Worm (Caenorhabditis elegans): ENCODE data around the gene sir-2.2.

The sir-2.2 gene

ce11 chrX:13349230-13350122 lies 21.6 kb downstream of the sir-2.2 start (continued):
- peak; percentile 32 for TF ChIP-seq elt-2 (tag; optimal IDR thresholded peaks at IDR 0.05)
- no peak for TF ChIP-seq egl-27 (tag; optimal IDR thresholded peaks at IDR 0.05)
- TF ChIP-seq jun-1 (tag; optimal IDR thresholded peaks at IDR 0.05), result no peak
- TF ChIP-seq unc-62 (GFP tag; optimal IDR thresholded peaks at IDR 0.05), result no peak
- no peak for TF ChIP-seq ZK546.5 (tag; optimal IDR thresholded peaks at IDR 0.05)
- TF ChIP-seq ztf-11 (tag; optimal IDR thresholded peaks at IDR 0.05), result no peak
- no peak for TF ChIP-seq fos-1 (tag; optimal IDR thresholded peaks at IDR 0.05)
- peak; percentile 54 for TF ChIP-seq nhr-28 (tag; optimal IDR thresholded peaks at IDR 0.05)
- TF ChIP-seq nfya-1 (tag; optimal IDR thresholded peaks at IDR 0.05; ENCODE audit: insufficient read depth), result peak; percentile 10
- TF ChIP-seq elt-1 (tag; optimal IDR thresholded peaks at IDR 0.05), result no peak
- TF ChIP-seq pqm-1 (tag; optimal IDR thresholded peaks at IDR 0.05), result peak; percentile 79
- TF ChIP-seq pha-4 (tag; optimal IDR thresholded peaks at IDR 0.05), result peak; percentile 34
- TF ChIP-seq unc-39 (tag; optimal IDR thresholded peaks at IDR 0.05), result no peak
- no peak for TF ChIP-seq ceh-16 (tag; optimal IDR thresholded peaks at IDR 0.05)

- TF ChIP-seq nhr-43 (tag; optimal IDR thresholded peaks at IDR 0.05; ENCODE audit: poor library complexity, severe bottlenecking) (peak; percentile 71), ama-1 (optimal IDR thresholded peaks at IDR 0.05) (peak; percentile 78), lin-39 (tag; optimal IDR thresholded peaks at IDR 0.05) (peak; percentile 19), mml-1 (tag; optimal IDR thresholded peaks at IDR 0.05) (no peak), zag-1 (tag; optimal IDR thresholded peaks at IDR 0.05) (no peak)
Observed at ce11 chrX:13350123-13350798, 22.4 kb downstream of the sir-2.2 start.

ce11 chrX:13350804-13351747 lies 23.2 kb downstream of the sir-2.2 start, which contains the start of gene mxl-3:
Gene mxl-3, minus strand, starts transcription at chrX:13350804.
- TF ChIP-seq mml-1 (tag; optimal IDR thresholded peaks at IDR 0.05) (peak; percentile 21), nhr-25 (tag; optimal IDR thresholded peaks at IDR 0.05) (no peak), elt-3 (tag; optimal IDR thresholded peaks at IDR 0.05) (peak in 1 of 3 experiments; percentile 0), fkh-10 (GFP tag; optimal IDR thresholded peaks at IDR 0.05) (no peak), ceh-16 (tag; optimal IDR thresholded peaks at IDR 0.05) (no peak), aly-2 (tag; optimal IDR thresholded peaks at IDR 0.05) (no peak), ZK546.5 (tag; optimal IDR thresholded peaks at IDR 0.05) (no peak), ceh-82 (tag; optimal IDR thresholded peaks at IDR 0.05) (no peak), ceh-28 (tag; optimal IDR thresholded peaks at IDR 0.05) (no peak), nfya-1 (tag; optimal IDR thresholded peaks at IDR 0.05; ENCODE audit: insufficient read depth) (peak; percentile 44), nhr-43 (tag; optimal IDR thresholded peaks at IDR 0.05; ENCODE audit: poor library complexity, severe bottlenecking) (peak; percentile 73), nhr-28 (tag; optimal IDR thresholded peaks at IDR 0.05) (no peak), fkh-2 (tag; optimal IDR thresholded peaks at IDR 0.05) (no peak), nhr-12 (tag; optimal IDR thresholded peaks at IDR 0.05) (no peak), nhr-77 (tag; optimal IDR thresholded peaks at IDR 0.05) (no peak), fos-1 (tag; optimal IDR thresholded peaks at IDR 0.05) (no peak), ztf-11 (tag; optimal IDR thresholded peaks at IDR 0.05) (no peak), nhr-67 (tag; optimal IDR thresholded peaks at IDR 0.05) (no peak), elt-1 (tag; optimal IDR thresholded peaks at IDR 0.05) (no peak), nhr-23 (tag; optimal IDR thresholded peaks at IDR 0.05) (peak; percentile 34), sea-2 (GFP tag; optimal IDR thresholded peaks at IDR 0.05) (no peak), ceh-9 (tag; optimal IDR thresholded peaks at IDR 0.05) (no peak), pha-4 (tag; optimal IDR thresholded peaks at IDR 0.05) (peak; percentile 59), lin-39 (tag; optimal IDR thresholded peaks at IDR 0.05) (peak; percentile 8), elt-2 (tag; optimal IDR thresholded peaks at IDR 0.05) (peak; percentile 75), nhr-11 (tag; optimal IDR thresholded peaks at IDR 0.05) (peak; percentile 76), nhr-76 (tag; optimal IDR thresholded peaks at IDR 0.05) (no peak), lsy-12 (tag; optimal IDR thresholded peaks at IDR 0.05) (no peak), nhr-237 (tag; optimal IDR thresholded peaks at IDR 0.05) (no peak), pqm-1 (tag; optimal IDR thresholded peaks at IDR 0.05) (peak; percentile 62), snpc-4 (tag; optimal IDR thresholded peaks at IDR 0.05) (no peak), skn-1 (tag; optimal IDR thresholded peaks at IDR 0.05) (no peak), ama-1 (optimal IDR thresholded peaks at IDR 0.05) (peak; percentile 61), egl-27 (tag; optimal IDR thresholded peaks at IDR 0.05) (no peak), daf-12 (tag; optimal IDR thresholded peaks at IDR 0.05) (no peak), tbx-2 (tag; optimal IDR thresholded peaks at IDR 0.05) (no peak), lin-15B (tag; optimal IDR thresholded peaks at IDR 0.05) (no peak), unc-62 (GFP tag; optimal IDR thresholded peaks at IDR 0.05) (no peak), zag-1 (tag; optimal IDR thresholded peaks at IDR 0.05) (no peak), unc-39 (tag; optimal IDR thresholded peaks at IDR 0.05) (no peak)
